Fruit fly (Drosophila melanogaster) whole organism, embryonic: ENCODE results near the gene CG10254.

ENCODE experiments used
- BEAF-32 ChIP-seq: fragments of 200-800 bp; sonication (Bioruptor generic); optimal IDR thresholded peaks from 3 replicates; lab custom pipeline; 2017; ENCODE audit warnings: missing biosample characterization, missing genetic modification characterization, mild to moderate bottlenecking, moderate library complexity, missing genetic modification reagents
- Bgb ChIP-seq: fragments of 200-800 bp; sonication (Bioruptor generic); IDR thresholded peaks from 2 replicates; pipeline ENCODE4 v1.3.6; 2022; ENCODE audit warnings: missing biosample characterization, missing genetic modification characterization; ENCODE audit not compliant: partially characterized antibody
- BtbVII ChIP-seq: fragments of 200-800 bp; sonication (Bioruptor generic); optimal IDR thresholded peaks from 3 replicates; lab custom pipeline; 2017; ENCODE audit warnings: missing biosample characterization, mild to moderate bottlenecking, missing genetic modification characterization
- CG10431 ChIP-seq: fragments of 200-800 bp; sonication (Bioruptor generic); optimal IDR thresholded peaks from 3 replicates; lab custom pipeline; 2018; ENCODE audit warnings: missing biosample characterization, mild to moderate bottlenecking, missing genetic modification characterization
- CG10654 ChIP-seq: fragments of 200-800 bp; sonication (Bioruptor generic); optimal IDR thresholded peaks from 2 replicates; lab custom pipeline; 2016; ENCODE audit warnings: missing biosample characterization, missing genetic modification characterization
- CG11504 ChIP-seq: fragments of 200-800 bp; sonication (Bioruptor generic); optimal IDR thresholded peaks from 3 replicates; lab custom pipeline; 2019; ENCODE audit warnings: missing biosample characterization, mild to moderate bottlenecking, missing genetic modification characterization, moderate library complexity
- CG11560 ChIP-seq: fragments of 200-800 bp; sonication (Bioruptor generic); IDR thresholded peaks from 3 replicates; pipeline ENCODE4 v1.3.6; 2022; ENCODE audit warnings: missing biosample characterization, missing genetic modification characterization
- CG12219 ChIP-seq: fragments of 200-800 bp; sonication (Bioruptor generic); optimal IDR thresholded peaks from 3 replicates; lab custom pipeline; 2018; ENCODE audit warnings: missing biosample characterization, mild to moderate bottlenecking, missing genetic modification characterization
- CG12659 ChIP-seq: fragments of 200-800 bp; sonication (Bioruptor generic); optimal IDR thresholded peaks from 3 replicates; lab custom pipeline; 2017; ENCODE audit warnings: mild to moderate bottlenecking, missing biosample characterization, missing genetic modification reagents, missing genetic modification characterization
- CG13894 ChIP-seq: fragments of 200-800 bp; sonication (Bioruptor generic); optimal IDR thresholded peaks from 3 replicates; lab custom pipeline; 2018; ENCODE audit warnings: missing biosample characterization, mild to moderate bottlenecking, missing genetic modification characterization, moderate library complexity
- CG14441 ChIP-seq: fragments of 200-800 bp; sonication (Bioruptor generic); IDR thresholded peaks from 2 replicates; pipeline ENCODE4 v1.3.6; 2022; ENCODE audit warnings: missing biosample characterization, missing genetic modification characterization
- CG14667 ChIP-seq: fragments of 200-800 bp; sonication (Bioruptor generic); IDR thresholded peaks from 2 replicates; pipeline ENCODE4 v1.3.6; 2022; ENCODE audit warnings: missing biosample characterization, missing genetic modification characterization
- CG17568 ChIP-seq: fragments of 200-800 bp; sonication (Bioruptor generic); optimal IDR thresholded peaks from 2 replicates; lab custom pipeline; 2018; ENCODE audit warnings: missing biosample characterization, mild to moderate bottlenecking, missing genetic modification characterization, moderate library complexity
- CG32767 ChIP-seq: fragments of 200-800 bp; sonication (Bioruptor generic); IDR thresholded peaks from 2 replicates; pipeline ENCODE4 v1.3.6; 2022; ENCODE audit warnings: missing biosample characterization, missing genetic modification characterization
- CG3995 ChIP-seq: fragments of 200-800 bp; sonication (Bioruptor generic); optimal IDR thresholded peaks from 3 replicates; lab custom pipeline; 2016; ENCODE audit warnings: missing biosample characterization, missing genetic modification characterization
- CG4424 ChIP-seq: fragments of 200-800 bp; sonication (Bioruptor generic); optimal IDR thresholded peaks from 3 replicates; lab custom pipeline; 2016; ENCODE audit warnings: missing biosample characterization, missing genetic modification characterization
- CG6854 ChIP-seq: fragments of 200-800 bp; sonication (Bioruptor generic); optimal IDR thresholded peaks from 3 replicates; lab custom pipeline; 2017; ENCODE audit warnings: missing biosample characterization, mild to moderate bottlenecking, missing genetic modification characterization
- CG9215 ChIP-seq: fragments of 200-800 bp; sonication (Bioruptor generic); IDR thresholded peaks from 2 replicates; pipeline ENCODE4 v1.3.6; 2022; ENCODE audit warnings: missing biosample characterization, missing genetic modification characterization
- CTCF ChIP-seq: fragments of 200-800 bp; sonication (Bioruptor generic); optimal IDR thresholded peaks from 2 replicates; lab custom pipeline; 2017; ENCODE audit warnings: missing biosample characterization, mild to moderate bottlenecking, missing genetic modification characterization, moderate library complexity
- Camta ChIP-seq: fragments of 200-800 bp; sonication (Bioruptor generic); optimal IDR thresholded peaks from 2 replicates; lab custom pipeline; 2016; ENCODE audit warnings: missing biosample characterization, missing genetic modification characterization
- Dfd ChIP-seq, 2 experiments: fragments of >200 bp; optimal IDR thresholded peaks; 2 replicates each; lab custom pipeline; 2017; ENCODE audit warnings: missing biosample characterization in 2 of 2, missing genetic modification characterization in 2 of 2
- Drgx ChIP-seq: fragments of 200-800 bp; sonication (Bioruptor generic); IDR thresholded peaks from 2 replicates; pipeline ENCODE4 v1.3.6; 2022; ENCODE audit warnings: missing biosample characterization, missing genetic modification characterization
- HLH3B ChIP-seq: fragments of 200-800 bp; sonication (Bioruptor generic); IDR thresholded peaks from 2 replicates; pipeline ENCODE4 v1.3.6; 2022; ENCODE audit warnings: missing biosample characterization, missing genetic modification characterization
- Hmx ChIP-seq: fragments of 200-800 bp; sonication (Bioruptor generic); optimal IDR thresholded peaks from 2 replicates; lab custom pipeline; 2016; ENCODE audit warnings: missing biosample characterization, missing genetic modification characterization
- Lim3 ChIP-seq: fragments of 200-800 bp; sonication (Bioruptor generic); IDR thresholded peaks from 2 replicates; pipeline ENCODE4 v1.3.6; 2022; ENCODE audit warnings: missing biosample characterization, missing genetic modification characterization
- MESR4 ChIP-seq: fragments of 200-800 bp; sonication (Bioruptor generic); optimal IDR thresholded peaks from 2 replicates; lab custom pipeline; 2018; ENCODE audit warnings: missing biosample characterization, mild to moderate bottlenecking, missing genetic modification characterization, moderate library complexity
- Med ChIP-seq: fragments of 200-800 bp; sonication (Bioruptor generic); peaks from one replicate; lab custom pipeline; 2016; ENCODE audit warnings: missing biosample characterization, missing genetic modification characterization, mild to moderate bottlenecking, inconsistent platforms, moderate library complexity
- Optix ChIP-seq: fragments of 200-800 bp; sonication (Bioruptor generic); IDR thresholded peaks from 3 replicates; pipeline ENCODE4 v1.3.6; 2022; ENCODE audit warnings: missing biosample characterization, missing genetic modification characterization
- Ptx1 ChIP-seq: fragments of 200-800 bp; sonication (Bioruptor generic); IDR thresholded peaks from 2 replicates; pipeline ENCODE4 v1.3.6; 2022; ENCODE audit warnings: missing biosample characterization, missing genetic modification characterization
- Rfx ChIP-seq: fragments of 200-800 bp; sonication (Bioruptor generic); IDR thresholded peaks from 2 replicates; pipeline ENCODE4 v1.3.6; 2022; ENCODE audit warnings: missing biosample characterization, missing genetic modification characterization
- Scr ChIP-seq: fragments of 200-800 bp; sonication (Bioruptor generic); IDR thresholded peaks from 2 replicates; pipeline ENCODE4 v1.3.6; 2022; ENCODE audit warnings: missing biosample characterization, missing genetic modification characterization; ENCODE audit not compliant: partially characterized antibody
- Six4 ChIP-seq: fragments of 200-800 bp; sonication (Bioruptor generic); optimal IDR thresholded peaks from 2 replicates; lab custom pipeline; 2016; ENCODE audit warnings: missing biosample characterization, missing genetic modification characterization
- Spps ChIP-seq: fragments of 200-800 bp; sonication (Bioruptor generic); optimal IDR thresholded peaks from 2 replicates; lab custom pipeline; 2018; ENCODE audit warnings: missing biosample characterization, mild to moderate bottlenecking, missing genetic modification characterization
- Ssrp ChIP-seq: fragments of 200-800 bp; sonication (Bioruptor generic); optimal IDR thresholded peaks from 2 replicates; lab custom pipeline; 2018; ENCODE audit warnings: missing biosample characterization, mild to moderate bottlenecking, missing genetic modification characterization, moderate library complexity
- Stat92E ChIP-seq, 3 experiments: fragments of >200 bp in 2 of 3; fragments of 200-800 bp in 1 of 3; sonication (Bioruptor generic) in 1 of 3; optimal IDR thresholded peaks; 2 replicates each; lab custom pipeline; 2017 to 2019; ENCODE audit warnings: missing biosample characterization in 3 of 3, missing genetic modification characterization in 3 of 3, mild to moderate bottlenecking in 1 of 3, moderate library complexity in 1 of 3
- TFAM ChIP-seq: fragments of 200-800 bp; sonication (Bioruptor generic); optimal IDR thresholded peaks from 2 replicates; lab custom pipeline; 2017; ENCODE audit warnings: missing biosample characterization, missing genetic modification characterization, inconsistent platforms
- Trl ChIP-seq, 3 experiments: fragments of >200 bp in 2 of 3; fragments of 200-800 bp in 1 of 3; sonication (Bioruptor generic) in 1 of 3; optimal IDR thresholded peaks; 2 replicates in 1 of 3; 3 replicates in 2 of 3; lab custom pipeline; 2016 to 2017; ENCODE audit warnings: missing biosample characterization in 1 of 3, missing genetic modification characterization in 1 of 3
- ap ChIP-seq: fragments of 200-800 bp; sonication (Bioruptor generic); IDR thresholded peaks from 2 replicates; pipeline ENCODE4 v1.3.6; 2022; ENCODE audit warnings: missing biosample characterization, missing genetic modification characterization
- ase ChIP-seq: fragments of 200-800 bp; sonication (Bioruptor generic); IDR thresholded peaks from 3 replicates; pipeline ENCODE4 v1.3.6; 2022; ENCODE audit warnings: missing biosample characterization, missing genetic modification characterization
- ato ChIP-seq: fragments of 200-800 bp; sonication (Bioruptor generic); IDR thresholded peaks from 2 replicates; pipeline ENCODE4 v1.3.6; 2022; ENCODE audit warnings: missing biosample characterization, missing genetic modification characterization; ENCODE audit not compliant: partially characterized antibody
- bigmax ChIP-seq: fragments of 200-800 bp; sonication (Bioruptor generic); optimal IDR thresholded peaks from 2 replicates; lab custom pipeline; 2018; ENCODE audit warnings: missing biosample characterization, mild to moderate bottlenecking, missing genetic modification characterization
- cwo ChIP-seq: fragments of 200-800 bp; sonication (Bioruptor generic); optimal IDR thresholded peaks from 3 replicates; lab custom pipeline; 2017; ENCODE audit warnings: missing biosample characterization, missing genetic modification characterization, mild to moderate bottlenecking, moderate library complexity, missing genetic modification reagents
- en ChIP-seq: fragments of 200-800 bp; sonication (Bioruptor generic); optimal IDR thresholded peaks from 2 replicates; lab custom pipeline; 2016; ENCODE audit warnings: missing biosample characterization, missing genetic modification characterization
- gcm2 ChIP-seq: fragments of 200-800 bp; sonication (Bioruptor generic); optimal IDR thresholded peaks from 2 replicates; lab custom pipeline; 2016; ENCODE audit warnings: missing biosample characterization, missing genetic modification characterization
- grn ChIP-seq: fragments of 200-800 bp; sonication (Bioruptor generic); optimal IDR thresholded peaks from 3 replicates; lab custom pipeline; 2017; ENCODE audit warnings: missing biosample characterization, missing genetic modification characterization
- ham ChIP-seq: fragments of 200-800 bp; sonication (Bioruptor generic); IDR thresholded peaks from 2 replicates; pipeline ENCODE4 v1.3.6; 2022; ENCODE audit warnings: missing biosample characterization, missing genetic modification characterization
- mirr ChIP-seq: fragments of 200-800 bp; sonication (Bioruptor generic); optimal IDR thresholded peaks from 3 replicates; lab custom pipeline; 2018; ENCODE audit warnings: missing biosample characterization, mild to moderate bottlenecking, missing genetic modification characterization
- peb ChIP-seq: fragments of 200-800 bp; sonication (Bioruptor generic); IDR thresholded peaks from 2 replicates; pipeline ENCODE4 v1.3.6; 2022; ENCODE audit warnings: missing biosample characterization, missing genetic modification characterization
- row ChIP-seq: fragments of 200-800 bp; sonication (Bioruptor generic); IDR thresholded peaks from 3 replicates; pipeline ENCODE4 v1.3.6; 2022; ENCODE audit warnings: missing biosample characterization, missing genetic modification characterization
- run ChIP-seq: fragments of 200-800 bp; sonication (Bioruptor generic); optimal IDR thresholded peaks from 3 replicates; lab custom pipeline; 2018; ENCODE audit warnings: missing biosample characterization, mild to moderate bottlenecking, missing genetic modification characterization
- sima ChIP-seq: fragments of 200-800 bp; sonication (Bioruptor generic); optimal IDR thresholded peaks from 2 replicates; lab custom pipeline; 2016; ENCODE audit warnings: missing biosample characterization, missing genetic modification characterization
- sug ChIP-seq: fragments of 200-800 bp; optimal IDR thresholded peaks from 2 replicates; lab custom pipeline; 2019; ENCODE audit warnings: missing biosample characterization, mild to moderate bottlenecking, missing genetic modification characterization, moderate library complexity
- wor ChIP-seq: fragments of 200-800 bp; sonication (Bioruptor generic); IDR thresholded peaks from 2 replicates; pipeline ENCODE4 v1.3.6; 2022; ENCODE audit warnings: missing biosample characterization, missing genetic modification characterization
- zfh2 ChIP-seq: fragments of 200-800 bp; sonication (Bioruptor generic); optimal IDR thresholded peaks from 2 replicates; lab custom pipeline; 2016; ENCODE audit warnings: missing biosample characterization, missing genetic modification characterization

CG10254 gene

dm6 chr3R:23668583-23668982 is 26.2 kb downstream of the CG10254 start:
- TF ChIP-seq gcm2 (GFP tag; lab: Kevin White, UChicago) (no peak), Camta (GFP tag; lab: Kevin White, UChicago) (no peak), CG6854 (GFP tag; lab: Kevin White, UChicago) (no peak), Six4 (GFP tag; lab: Kevin White, UChicago) (no peak), CG3995 (no peak), Spps (tag; lab: Kevin White, UChicago) (no peak), run (tag; lab: Kevin White, UChicago) (no peak), Med (GFP tag; lab: Kevin White, UChicago) (peak; percentile 13), MESR4 (GFP tag; lab: Kevin White, UChicago) (no peak), bigmax (GFP tag; lab: Kevin White, UChicago) (no peak), HLH3B (no peak), CG9215 (GFP tag; lab: Robert Waterston, UW) (no peak), Dfd (GFP tag; optimal IDR thresholded peaks at IDR 0.05; lab: Kevin White, UChicago) (no peak), CG32767 (GFP tag; lab: Robert Waterston, UW) (no peak), cwo (GFP tag; lab: Kevin White, UChicago) (no peak), zfh2 (no peak), Lim3 (no peak), grn (peak; percentile 93), BtbVII (GFP tag; lab: Kevin White, UChicago) (no peak), Ssrp (tag; lab: Kevin White, UChicago) (no peak), Trl (optimal IDR thresholded peaks at IDR 0.05; lab: Kevin White, UChicago) (peak; percentile 3 to 28), Trl (GFP tag; optimal IDR thresholded peaks at IDR 0.05; lab: Kevin White, UChicago) (no peak), CG13894 (tag; lab: Kevin White, UChicago) (peak; percentile 39), Stat92E (GFP tag; optimal IDR thresholded peaks at IDR 0.05; lab: Kevin White, UChicago) (no peak), sug (peak; percentile 18), TFAM (GFP tag; lab: Kevin White, UChicago) (no peak), CG12659 (GFP tag; lab: Kevin White, UChicago) (no peak), Bgb (no peak), Rfx (GFP tag; lab: Robert Waterston, UW) (no peak), CG10431 (GFP tag; lab: Kevin White, UChicago) (no peak), ap (no peak), CG11504 (tag; lab: Kevin White, UChicago) (no peak), CG11560 (tag; lab: Robert Waterston, UW) (no peak), Scr (GFP tag; lab: Robert Waterston, UW) (no peak), CG12219 (GFP tag; lab: Kevin White, UChicago) (no peak), sima (GFP tag; lab: Kevin White, UChicago) (no peak), Drgx (GFP tag; lab: Robert Waterston, UW) (no peak), wor (no peak), Ptx1 (GFP tag; lab: Robert Waterston, UW) (no peak), BEAF-32 (no peak), CG14667 (GFP tag; lab: Robert Waterston, UW) (no peak), mirr (GFP tag; lab: Kevin White, UChicago) (peak; percentile 52), CTCF (GFP tag; lab: Kevin White, UChicago) (peak; percentile 12)
- TF ChIP-seq, all 482 proteins: peak for 7

- no peak for TF ChIP-seq CG4424
- TF ChIP-seq peb: no peak
- TF ChIP-seq row (GFP tag; lab: Robert Waterston, UW): 0 out of 3 replicates have a peak, but pooled peaks have one; percentile 35
- no peak for TF ChIP-seq ato (GFP tag; lab: Robert Waterston, UW)
- no peak for TF ChIP-seq CG14441 (GFP tag; lab: Robert Waterston, UW)
- no peak for TF ChIP-seq Hmx (GFP tag; lab: Kevin White, UChicago)
- no peak for TF ChIP-seq Optix (GFP tag; lab: Robert Waterston, UW)
- TF ChIP-seq en (GFP tag; lab: Kevin White, UChicago): no peak
- no peak for TF ChIP-seq ase (GFP tag; lab: Robert Waterston, UW)
- no peak for TF ChIP-seq CG10654 (GFP tag; lab: Kevin White, UChicago)
- no peak for TF ChIP-seq CG17568
- no peak for TF ChIP-seq ham (GFP tag; lab: Robert Waterston, UW)
Observed at dm6 chr3R:23667451-23667850, 27.3 kb downstream of the CG10254 start.
